Fruit fly (Drosophila melanogaster) whole organism, embryonic: ENCODE data around the gene CG31100.

Experiments used
- CG14441 ChIP-seq: fragments of 200-800 bp; sonication (Bioruptor generic); IDR thresholded peaks from 2 replicates; pipeline ENCODE4 v1.3.6; 2022; ENCODE audit warnings: missing biosample characterization, missing genetic modification characterization
- CG1647 ChIP-seq: fragments of 200-800 bp; sonication (Bioruptor generic); optimal IDR thresholded peaks from 3 replicates; lab custom pipeline; 2016; ENCODE audit warnings: missing biosample characterization, missing genetic modification characterization
- CG16863 ChIP-seq: fragments of 200-800 bp; sonication (Bioruptor generic); optimal IDR thresholded peaks from 3 replicates; lab custom pipeline; 2016; ENCODE audit warnings: missing biosample characterization, missing genetic modification characterization
- CG30020 ChIP-seq: fragments of 200-800 bp; optimal IDR thresholded peaks from 2 replicates; lab custom pipeline; 2019; ENCODE audit warnings: missing biosample characterization, mild to moderate bottlenecking, missing genetic modification characterization, moderate library complexity
- CG30431 ChIP-seq: fragments of 200-800 bp; sonication (Bioruptor generic); optimal IDR thresholded peaks from 2 replicates; lab custom pipeline; 2017; ENCODE audit warnings: missing biosample characterization, missing genetic modification characterization
- CG4360 ChIP-seq: fragments of 200-800 bp; sonication (Bioruptor generic); IDR thresholded peaks from 2 replicates; pipeline ENCODE4 v1.3.6; 2022; ENCODE audit warnings: missing biosample characterization, missing genetic modification characterization
- CG6854 ChIP-seq: fragments of 200-800 bp; sonication (Bioruptor generic); optimal IDR thresholded peaks from 3 replicates; lab custom pipeline; 2017; ENCODE audit warnings: missing biosample characterization, mild to moderate bottlenecking, missing genetic modification characterization
- CG8944 ChIP-seq: fragments of 200-800 bp; sonication (Bioruptor generic); optimal IDR thresholded peaks from 3 replicates; lab custom pipeline; 2016; ENCODE audit warnings: missing biosample characterization, missing genetic modification characterization
- CG9932 ChIP-seq: fragments of 200-800 bp; sonication (Bioruptor generic); IDR thresholded peaks from 2 replicates; pipeline ENCODE4 v1.3.6; 2022; ENCODE audit warnings: missing biosample characterization, missing genetic modification characterization
- CrebB ChIP-seq: fragments of 200-800 bp; sonication (Bioruptor generic); optimal IDR thresholded peaks from 3 replicates; lab custom pipeline; 2018; ENCODE audit warnings: missing biosample characterization, mild to moderate bottlenecking, missing genetic modification characterization
- Dfd ChIP-seq, 2 experiments: fragments of >200 bp; optimal IDR thresholded peaks; 2 replicates each; lab custom pipeline; 2017; ENCODE audit warnings: missing biosample characterization in 2 of 2, missing genetic modification characterization in 2 of 2
- Eip74EF ChIP-seq, 2 experiments: fragments of 200-800 bp in 1 of 2; fragments of >200 bp in 1 of 2; sonication (Bioruptor generic) in 1 of 2; optimal IDR thresholded peaks; 2 replicates each; lab custom pipeline; 2017 to 2019; ENCODE audit warnings: missing biosample characterization in 2 of 2, missing genetic modification characterization in 2 of 2, mild to moderate bottlenecking in 1 of 2, moderate library complexity in 1 of 2
- HHEX ChIP-seq: fragments of 200-800 bp; sonication (Bioruptor generic); optimal IDR thresholded peaks from 3 replicates; lab custom pipeline; 2017; ENCODE audit warnings: missing biosample characterization, mild to moderate bottlenecking, missing genetic modification characterization, missing genetic modification reagents
- HLHmδ ChIP-seq: fragments of 200-800 bp; sonication (Bioruptor generic); optimal IDR thresholded peaks from 2 replicates; lab custom pipeline; 2018; ENCODE audit warnings: missing biosample characterization, mild to moderate bottlenecking, missing genetic modification characterization, moderate library complexity
- Hmr ChIP-seq: fragments of 200-800 bp; sonication (Bioruptor generic); optimal IDR thresholded peaks from 3 replicates; lab custom pipeline; 2017; ENCODE audit warnings: mild to moderate bottlenecking, missing biosample characterization, missing genetic modification reagents, missing genetic modification characterization
- Hr39 ChIP-seq: fragments of >200 bp; optimal IDR thresholded peaks from 2 replicates; lab custom pipeline; 2017
- Jarid2 ChIP-seq: fragments of 200-800 bp; sonication (Bioruptor generic); optimal IDR thresholded peaks from 3 replicates; lab custom pipeline; 2017; ENCODE audit warnings: mild to moderate bottlenecking, missing biosample characterization, missing genetic modification reagents, missing genetic modification characterization
- MESR4 ChIP-seq: fragments of 200-800 bp; sonication (Bioruptor generic); optimal IDR thresholded peaks from 2 replicates; lab custom pipeline; 2018; ENCODE audit warnings: missing biosample characterization, mild to moderate bottlenecking, missing genetic modification characterization, moderate library complexity
- Meics ChIP-seq: fragments of 200-800 bp; sonication (Bioruptor generic); optimal IDR thresholded peaks from 2 replicates; lab custom pipeline; 2017; ENCODE audit warnings: missing biosample characterization, mild to moderate bottlenecking, missing genetic modification characterization
- Myb ChIP-seq: fragments of 200-800 bp; sonication (Bioruptor generic); optimal IDR thresholded peaks from 2 replicates; lab custom pipeline; 2016; ENCODE audit warnings: missing biosample characterization, missing genetic modification characterization
- Pdp1 ChIP-seq, 2 experiments: fragments of 200-800 bp; sonication (Bioruptor generic); optimal IDR thresholded peaks; 3 replicates each; lab custom pipeline; 2016; ENCODE audit warnings: missing biosample characterization in 2 of 2, missing genetic modification characterization in 2 of 2, mild to moderate bottlenecking in 1 of 2, moderate library complexity in 1 of 2
- Rfx ChIP-seq: fragments of 200-800 bp; sonication (Bioruptor generic); IDR thresholded peaks from 2 replicates; pipeline ENCODE4 v1.3.6; 2022; ENCODE audit warnings: missing biosample characterization, missing genetic modification characterization
- Sin3A ChIP-seq: fragments of >200 bp; optimal IDR thresholded peaks from 2 replicates; lab custom pipeline; 2018
- Sox102F ChIP-seq: fragments of 200-800 bp; sonication (Bioruptor generic); optimal IDR thresholded peaks from 2 replicates; lab custom pipeline; 2018; ENCODE audit warnings: missing biosample characterization, mild to moderate bottlenecking, missing genetic modification characterization, moderate library complexity
- Spps ChIP-seq: fragments of 200-800 bp; sonication (Bioruptor generic); optimal IDR thresholded peaks from 2 replicates; lab custom pipeline; 2018; ENCODE audit warnings: missing biosample characterization, mild to moderate bottlenecking, missing genetic modification characterization
- Ssrp ChIP-seq: fragments of 200-800 bp; sonication (Bioruptor generic); optimal IDR thresholded peaks from 2 replicates; lab custom pipeline; 2018; ENCODE audit warnings: missing biosample characterization, mild to moderate bottlenecking, missing genetic modification characterization, moderate library complexity
- TFAM ChIP-seq: fragments of 200-800 bp; sonication (Bioruptor generic); optimal IDR thresholded peaks from 2 replicates; lab custom pipeline; 2017; ENCODE audit warnings: missing biosample characterization, missing genetic modification characterization, inconsistent platforms
- ab ChIP-seq: fragments of 200-800 bp; sonication (Bioruptor generic); optimal IDR thresholded peaks from 2 replicates; lab custom pipeline; 2016; ENCODE audit warnings: missing biosample characterization, missing genetic modification characterization
- ase ChIP-seq: fragments of 200-800 bp; sonication (Bioruptor generic); IDR thresholded peaks from 3 replicates; pipeline ENCODE4 v1.3.6; 2022; ENCODE audit warnings: missing biosample characterization, missing genetic modification characterization
- chif ChIP-seq, 2 experiments: fragments of 200-800 bp; sonication (Bioruptor generic); optimal IDR thresholded peaks; 3 replicates each; lab custom pipeline; 2016; ENCODE audit warnings: missing biosample characterization in 2 of 2, missing genetic modification characterization in 2 of 2
- corto ChIP-seq: fragments of 200-800 bp; sonication (Bioruptor generic); optimal IDR thresholded peaks from 2 replicates; lab custom pipeline; 2016; ENCODE audit warnings: missing biosample characterization, mild to moderate bottlenecking, missing genetic modification characterization, moderate library complexity
- crol ChIP-seq: fragments of 200-800 bp; sonication (Bioruptor generic); IDR thresholded peaks from 2 replicates; pipeline ENCODE4 v1.3.6; 2022; ENCODE audit warnings: missing biosample characterization, missing genetic modification characterization
- dati ChIP-seq: fragments of 200-800 bp; sonication (Bioruptor generic); IDR thresholded peaks from 2 replicates; pipeline ENCODE4 v1.3.6; 2022; ENCODE audit warnings: missing biosample characterization, missing genetic modification characterization
- dmrt99B ChIP-seq: fragments of 200-800 bp; sonication (Bioruptor generic); optimal IDR thresholded peaks from 2 replicates; lab custom pipeline; 2018; ENCODE audit warnings: missing biosample characterization, mild to moderate bottlenecking, missing genetic modification characterization, moderate library complexity
- fru ChIP-seq: fragments of >200 bp; optimal IDR thresholded peaks from 2 replicates; lab custom pipeline; 2017
- gsb-n ChIP-seq: fragments of 200-800 bp; sonication (Bioruptor generic); optimal IDR thresholded peaks from 3 replicates; lab custom pipeline; 2018; ENCODE audit warnings: missing biosample characterization, mild to moderate bottlenecking, missing genetic modification characterization
- hkb ChIP-seq, 2 experiments: fragments of 200-800 bp in 1 of 2; fragments of >200 bp in 1 of 2; sonication (Bioruptor generic) in 1 of 2; IDR thresholded peaks in 1 of 2; optimal IDR thresholded peaks in 1 of 2; 2 replicates each; pipeline versions ENCODE4 v1.3.6 to Lab custom; 2017 to 2022; ENCODE audit warnings: missing biosample characterization in 1 of 2, missing genetic modification characterization in 1 of 2
- ind ChIP-seq: fragments of 200-800 bp; sonication (Bioruptor generic); optimal IDR thresholded peaks from 3 replicates; lab custom pipeline; 2016; ENCODE audit warnings: missing biosample characterization, missing genetic modification characterization
- jigr1 ChIP-seq: fragments of 200-800 bp; sonication (Bioruptor generic); IDR thresholded peaks from 3 replicates; pipeline ENCODE4 v1.3.6; 2022; ENCODE audit warnings: missing biosample characterization, missing genetic modification characterization
- kah ChIP-seq: fragments of 200-800 bp; sonication (Bioruptor generic); optimal IDR thresholded peaks from 2 replicates; lab custom pipeline; 2018; ENCODE audit warnings: missing biosample characterization, mild to moderate bottlenecking, missing genetic modification characterization
- kay ChIP-seq: fragments of 200-800 bp; sonication (Bioruptor generic); optimal IDR thresholded peaks from 2 replicates; lab custom pipeline; 2016; ENCODE audit warnings: missing biosample characterization, missing genetic modification characterization
- lbe ChIP-seq: fragments of 200-800 bp; sonication (Bioruptor generic); optimal IDR thresholded peaks from 2 replicates; lab custom pipeline; 2016; ENCODE audit warnings: missing biosample characterization, mild to moderate bottlenecking, missing genetic modification characterization
- lola ChIP-seq, 3 experiments: fragments of >200 bp in 2 of 3; fragments of 200-800 bp in 1 of 3; sonication (Bioruptor generic) in 1 of 3; optimal IDR thresholded peaks; 2 replicates each; lab custom pipeline; 2017 to 2019; ENCODE audit warnings: missing biosample characterization in 3 of 3, missing genetic modification characterization in 3 of 3, mild to moderate bottlenecking in 1 of 3, moderate library complexity in 1 of 3
- nerfin-1 ChIP-seq: fragments of 200-800 bp; sonication (Bioruptor generic); optimal IDR thresholded peaks from 3 replicates; lab custom pipeline; 2019; ENCODE audit warnings: missing biosample characterization, mild to moderate bottlenecking, missing genetic modification characterization, moderate library complexity
- oc ChIP-seq: fragments of 200-800 bp; sonication (Bioruptor generic); optimal IDR thresholded peaks from 2 replicates; lab custom pipeline; 2018; ENCODE audit warnings: missing biosample characterization, mild to moderate bottlenecking, missing genetic modification characterization, moderate library complexity
- pho ChIP-seq: fragments of 200-800 bp; sonication (Bioruptor generic); optimal IDR thresholded peaks from 2 replicates; lab custom pipeline; 2016; ENCODE audit warnings: missing biosample characterization, missing genetic modification characterization
- sd ChIP-seq: fragments of 200-800 bp; sonication (Bioruptor generic); optimal IDR thresholded peaks from 3 replicates; lab custom pipeline; 2018; ENCODE audit warnings: missing biosample characterization, mild to moderate bottlenecking, missing genetic modification characterization, moderate library complexity
- tna ChIP-seq: fragments of 200-800 bp; sonication (Bioruptor generic); IDR thresholded peaks from 2 replicates; pipeline ENCODE4 v1.3.6; 2022; ENCODE audit warnings: missing biosample characterization, missing genetic modification characterization; ENCODE audit not compliant: partially characterized antibody
- twi ChIP-seq: fragments of 200-800 bp; optimal IDR thresholded peaks from 2 replicates; lab custom pipeline; 2019; ENCODE audit warnings: missing biosample characterization, mild to moderate bottlenecking, missing genetic modification characterization, moderate library complexity
- unc-4 ChIP-seq: fragments of 200-800 bp; sonication (Bioruptor generic); IDR thresholded peaks from 2 replicates; pipeline ENCODE4 v1.3.6; 2022; ENCODE audit warnings: missing biosample characterization, missing genetic modification characterization; ENCODE audit not compliant: partially characterized antibody

CG31100 gene

DNA sequence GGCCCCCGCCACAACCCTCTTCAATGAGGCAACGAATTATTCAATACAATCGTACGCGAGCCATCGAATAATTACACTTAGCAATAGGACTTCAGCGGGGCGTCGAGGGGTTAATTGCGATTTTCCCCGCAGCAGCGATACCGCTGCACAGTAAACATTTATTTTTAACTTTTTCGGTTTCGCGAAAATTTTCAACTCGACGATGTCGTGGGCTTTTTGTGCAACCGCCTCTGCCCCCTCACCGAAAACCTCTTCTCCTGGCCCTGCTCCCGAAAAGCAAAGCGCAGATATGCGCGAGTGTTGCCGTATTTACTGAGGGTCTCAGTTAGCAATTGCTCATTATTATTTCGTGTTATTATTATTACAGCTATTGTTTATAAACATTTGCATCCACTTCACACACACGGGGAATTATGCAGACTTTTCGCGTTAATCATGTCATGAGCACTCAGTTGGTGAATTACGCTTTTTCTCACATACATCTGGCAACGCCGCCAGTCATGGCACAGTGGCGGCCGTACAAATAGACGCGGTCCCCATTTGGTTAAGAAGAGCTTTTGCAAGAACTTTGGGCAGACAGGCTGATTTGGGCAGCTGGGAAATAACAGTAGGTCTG is 10.4 kb upstream of the CG31100 start (continued):
- TF ChIP-seq TFAM (GFP tag; lab: Kevin White, UChicago), result no peak
- peak; percentile 38 for TF ChIP-seq Sin3A (lab: Kevin White, UChicago)
- TF ChIP-seq HLHmδ (GFP tag; lab: Kevin White, UChicago), result no peak
- peak in 1 of 3 experiments; percentile 32 for TF ChIP-seq lola (GFP tag; optimal IDR thresholded peaks at IDR 0.05; lab: Kevin White, UChicago)
- no peak for TF ChIP-seq twi (tag; lab: Kevin White, UChicago)
- peak; percentile 38 for TF ChIP-seq CG16863 (GFP tag; lab: Kevin White, UChicago)
- TF ChIP-seq CG30431 (GFP tag; lab: Kevin White, UChicago), result no peak
- no peak for TF ChIP-seq Eip74EF (GFP tag; optimal IDR thresholded peaks at IDR 0.05; lab: Kevin White, UChicago)
- TF ChIP-seq CG8944, result peak; percentile 47
- no peak for TF ChIP-seq Hr39 (lab: Kevin White, UChicago)
- TF ChIP-seq dati (GFP tag; lab: Robert Waterston, UW), result no peak
- no peak for TF ChIP-seq Meics (GFP tag; lab: Kevin White, UChicago)
- peak; percentile 63 for TF ChIP-seq pho (GFP tag; lab: Kevin White, UChicago)
- TF ChIP-seq CG4360 (GFP tag; lab: Robert Waterston, UW), result no peak
- no peak for TF ChIP-seq ind (GFP tag; lab: Kevin White, UChicago)
- peak; percentile 49 for TF ChIP-seq CG1647 (GFP tag; lab: Kevin White, UChicago)
- no peak for TF ChIP-seq ab
- no peak for TF ChIP-seq ase (GFP tag; lab: Robert Waterston, UW)
- TF ChIP-seq CrebB, result peak; percentile 24
- TF ChIP-seq sd, result peak; percentile 71
- no peak for TF ChIP-seq gsb-n
- peak; percentile 25 for TF ChIP-seq nerfin-1 (tag; lab: Kevin White, UChicago)
- TF ChIP-seq chif (GFP tag; optimal IDR thresholded peaks at IDR 0.05; lab: Kevin White, UChicago), result peak in 1 of 2 experiments; percentile 42
- TF ChIP-seq kah (GFP tag; lab: Kevin White, UChicago), result no peak
- TF ChIP-seq CG30020 (tag; lab: Kevin White, UChicago), result peak; percentile 16
- no peak for TF ChIP-seq dmrt99B
- no peak for TF ChIP-seq jigr1 (GFP tag; lab: Robert Waterston, UW)
- TF ChIP-seq hkb (optimal IDR thresholded peaks at IDR 0.05; lab: Kevin White, UChicago), result peak; percentile 33
- TF ChIP-seq hkb (GFP tag; IDR thresholded peaks at IDR 0.05; lab: Robert Waterston, UW), result 0 out of 2 replicates have a peak, but pooled peaks have one; percentile 12
- TF ChIP-seq corto (GFP tag; lab: Kevin White, UChicago), result peak; percentile 45
- peak; percentile 99 for TF ChIP-seq crol (GFP tag; lab: Robert Waterston, UW)
- TF ChIP-seq CG9932 (GFP tag; lab: Robert Waterston, UW), result peak; percentile 58
- TF ChIP-seq Spps (tag; lab: Kevin White, UChicago), result no peak
- TF ChIP-seq lbe, result peak; percentile 73
- TF ChIP-seq unc-4 (GFP tag; lab: Robert Waterston, UW), result no peak; the same call in 1 of the 2 replicates
- no peak for TF ChIP-seq Sox102F
- TF ChIP-seq tna (GFP tag; lab: Robert Waterston, UW), result no peak
- TF ChIP-seq Dfd (GFP tag; optimal IDR thresholded peaks at IDR 0.05; lab: Kevin White, UChicago), result no peak
- TF ChIP-seq fru (lab: Kevin White, UChicago), result no peak
- TF ChIP-seq kay (GFP tag; lab: Kevin White, UChicago), result peak; percentile 6
- no peak for TF ChIP-seq CG14441 (GFP tag; lab: Robert Waterston, UW)
- TF ChIP-seq oc (tag; lab: Kevin White, UChicago), result no peak
- peak; percentile 61 to 95 for TF ChIP-seq Pdp1 (GFP tag; optimal IDR thresholded peaks at IDR 0.05; lab: Kevin White, UChicago)
- TF ChIP-seq Hmr, result no peak
- TF ChIP-seq MESR4 (GFP tag; lab: Kevin White, UChicago), result peak; percentile 71
- TF ChIP-seq Ssrp (tag; lab: Kevin White, UChicago), result peak; percentile 3
- TF ChIP-seq Rfx (GFP tag; lab: Robert Waterston, UW), result peak; percentile 56
- TF ChIP-seq Jarid2 (GFP tag; lab: Kevin White, UChicago), result no peak
- TF ChIP-seq Myb (GFP tag; lab: Kevin White, UChicago), result peak; percentile 55
- peak; percentile 27 for TF ChIP-seq HHEX (GFP tag; lab: Kevin White, UChicago)
- TF ChIP-seq CG6854 (GFP tag; lab: Kevin White, UChicago), result no peak
